Fruit fly (Drosophila melanogaster): Measurements from ENCODE around the gene Deaf1.

dm6 chr3L:19833227-19833626 is 15.3 kb downstream of the Deaf1 start:
- TF ChIP-seq psq (GFP tag; optimal IDR thresholded peaks at IDR 0.05) (peak; percentile 88), usp (GFP tag; optimal IDR thresholded peaks at IDR 0.05) (no peak), N (GFP tag; optimal IDR thresholded peaks at IDR 0.05) (no peak)
